Fruit fly (Drosophila melanogaster) whole organism, embryonic: ENCODE data around the gene Vps2.

ENCODE experiments used
- Adf1 ChIP-seq: fragments of 200-800 bp; sonication (Bioruptor generic); IDR thresholded peaks from 2 replicates; pipeline ENCODE4 v1.3.6; 2022; ENCODE audit warnings: missing biosample characterization, missing genetic modification characterization
- Awh ChIP-seq: fragments of 200-800 bp; sonication (Bioruptor generic); IDR thresholded peaks from 2 replicates; pipeline ENCODE4, ENCODE4 v1.3.6; 2022; ENCODE audit warnings: missing biosample characterization, missing genetic modification characterization
- C15 ChIP-seq: fragments of 200-800 bp; sonication (Bioruptor generic); IDR thresholded peaks from 3 replicates; pipeline ENCODE4 v1.3.6; 2022; ENCODE audit warnings: missing biosample characterization, missing genetic modification characterization
- CG10979 ChIP-seq: fragments of 200-800 bp; sonication (Bioruptor generic); optimal IDR thresholded peaks from 2 replicates; lab custom pipeline; 2018; ENCODE audit warnings: missing biosample characterization, mild to moderate bottlenecking, missing genetic modification characterization, moderate library complexity
- CG11723 ChIP-seq: fragments of 200-800 bp; sonication (Bioruptor generic); optimal IDR thresholded peaks from 2 replicates; lab custom pipeline; 2017; ENCODE audit warnings: missing biosample characterization, mild to moderate bottlenecking, missing genetic modification characterization
- CG15011 ChIP-seq: fragments of 200-800 bp; sonication (Bioruptor generic); optimal IDR thresholded peaks from 3 replicates; lab custom pipeline; 2018; ENCODE audit warnings: missing biosample characterization, mild to moderate bottlenecking, missing genetic modification characterization
- CG17385 ChIP-seq: fragments of 200-800 bp; sonication (Bioruptor generic); optimal IDR thresholded peaks from 3 replicates; lab custom pipeline; 2018; ENCODE audit warnings: missing biosample characterization, mild to moderate bottlenecking, missing genetic modification characterization
- CG2120 ChIP-seq: fragments of 200-800 bp; sonication (Bioruptor generic); optimal IDR thresholded peaks from 3 replicates; lab custom pipeline; 2016; ENCODE audit warnings: missing biosample characterization, missing genetic modification characterization
- CG3065 ChIP-seq: fragments of 200-800 bp; sonication (Bioruptor generic); optimal IDR thresholded peaks from 2 replicates; lab custom pipeline; 2016; ENCODE audit warnings: missing biosample characterization, missing genetic modification characterization
- CG31224 ChIP-seq: fragments of 200-800 bp; sonication (Bioruptor generic); IDR thresholded peaks from 2 replicates; pipeline ENCODE4 v1.3.6; 2022; ENCODE audit warnings: missing biosample characterization, missing genetic modification characterization
- CG31441 ChIP-seq: fragments of 200-800 bp; sonication (Bioruptor generic); IDR thresholded peaks from 2 replicates; pipeline ENCODE4 v1.3.6; 2022; ENCODE audit warnings: missing biosample characterization, missing genetic modification characterization
- CG32532 ChIP-seq: fragments of 200-800 bp; sonication (Bioruptor generic); IDR thresholded peaks from 2 replicates; pipeline ENCODE4 v1.3.6; 2022; ENCODE audit warnings: missing biosample characterization, missing genetic modification characterization
- CG3281 ChIP-seq: fragments of 200-800 bp; sonication (Bioruptor generic); optimal IDR thresholded peaks from 3 replicates; lab custom pipeline; 2017; ENCODE audit warnings: missing biosample characterization, mild to moderate bottlenecking, missing genetic modification characterization
- CG4328 ChIP-seq: fragments of 200-800 bp; sonication (Bioruptor generic); optimal IDR thresholded peaks from 3 replicates; lab custom pipeline; 2017; ENCODE audit warnings: missing biosample characterization, missing genetic modification reagents, missing genetic modification characterization
- CG6854 ChIP-seq: fragments of 200-800 bp; sonication (Bioruptor generic); optimal IDR thresholded peaks from 3 replicates; lab custom pipeline; 2017; ENCODE audit warnings: missing biosample characterization, mild to moderate bottlenecking, missing genetic modification characterization
- CG7928 ChIP-seq: fragments of 200-800 bp; sonication (Bioruptor generic); optimal IDR thresholded peaks from 2 replicates; lab custom pipeline; 2017; ENCODE audit warnings: missing biosample characterization, mild to moderate bottlenecking, missing genetic modification characterization
- CG8765 ChIP-seq: fragments of 200-800 bp; sonication (Bioruptor generic); IDR thresholded peaks from 2 replicates; pipeline ENCODE4 v1.3.6; 2022; ENCODE audit warnings: missing biosample characterization, missing genetic modification characterization
- D ChIP-seq, 2 experiments: fragments of 200-800 bp in 1 of 2; fragments of >200 bp in 1 of 2; sonication (Bioruptor generic) in 1 of 2; optimal IDR thresholded peaks; 2 replicates in 1 of 2; 3 replicates in 1 of 2; lab custom pipeline; 2017; ENCODE audit warnings: mild to moderate bottlenecking in 1 of 2, missing biosample characterization in 1 of 2, missing genetic modification characterization in 1 of 2, missing genetic modification reagents in 1 of 2
- Doc3 ChIP-seq: fragments of 200-800 bp; sonication (Bioruptor generic); IDR thresholded peaks from 3 replicates; pipeline ENCODE4 v1.3.6; 2022; ENCODE audit warnings: missing biosample characterization, missing genetic modification characterization; ENCODE audit not compliant: partially characterized antibody
- Dref ChIP-seq: fragments of 200-800 bp; sonication (Bioruptor generic); IDR thresholded peaks from 2 replicates; pipeline ENCODE4 v1.3.6; 2022; ENCODE audit warnings: missing biosample characterization, missing genetic modification characterization
- Ets65A ChIP-seq: fragments of 200-800 bp; sonication (Bioruptor generic); peaks from one replicate; lab custom pipeline; 2016; ENCODE audit warnings: missing biosample characterization, missing genetic modification characterization
- Hr3 ChIP-seq: fragments of 200-800 bp; sonication (Bioruptor generic); optimal IDR thresholded peaks from 3 replicates; lab custom pipeline; 2016; ENCODE audit warnings: missing biosample characterization, missing genetic modification characterization
- Mrtf ChIP-seq: fragments of 200-800 bp; sonication (Bioruptor generic); IDR thresholded peaks from 3 replicates; pipeline ENCODE4 v1.3.6; 2022; ENCODE audit warnings: missing biosample characterization, missing genetic modification characterization
- Oli ChIP-seq: fragments of 200-800 bp; sonication (Bioruptor generic); optimal IDR thresholded peaks from 2 replicates; lab custom pipeline; 2018; ENCODE audit warnings: missing biosample characterization, mild to moderate bottlenecking, missing genetic modification characterization, moderate library complexity
- Ptx1 ChIP-seq: fragments of 200-800 bp; sonication (Bioruptor generic); IDR thresholded peaks from 2 replicates; pipeline ENCODE4 v1.3.6; 2022; ENCODE audit warnings: missing biosample characterization, missing genetic modification characterization
- TFAM ChIP-seq: fragments of 200-800 bp; sonication (Bioruptor generic); optimal IDR thresholded peaks from 2 replicates; lab custom pipeline; 2017; ENCODE audit warnings: missing biosample characterization, missing genetic modification characterization, inconsistent platforms
- Xbp1 ChIP-seq: fragments of 200-800 bp; sonication (Bioruptor generic); optimal IDR thresholded peaks from 3 replicates; lab custom pipeline; 2016; ENCODE audit warnings: missing biosample characterization, mild to moderate bottlenecking, missing genetic modification characterization
- ara ChIP-seq: fragments of 200-800 bp; sonication (Bioruptor generic); IDR thresholded peaks from 2 replicates; pipeline ENCODE4 v1.3.6; 2022; ENCODE audit warnings: missing biosample characterization, missing genetic modification characterization
- da ChIP-seq: fragments of 200-800 bp; sonication (Bioruptor generic); optimal IDR thresholded peaks from 2 replicates; lab custom pipeline; 2016; ENCODE audit warnings: missing biosample characterization, missing genetic modification characterization
- eyg ChIP-seq: fragments of 200-800 bp; sonication (Bioruptor generic); optimal IDR thresholded peaks from 3 replicates; lab custom pipeline; 2016; ENCODE audit warnings: missing biosample characterization, missing genetic modification characterization
- gem ChIP-seq: fragments of 200-800 bp; sonication (Bioruptor generic); optimal IDR thresholded peaks from 2 replicates; lab custom pipeline; 2019; ENCODE audit warnings: missing biosample characterization, mild to moderate bottlenecking, missing genetic modification characterization, moderate library complexity
- h ChIP-seq: fragments of >200 bp; optimal IDR thresholded peaks from 2 replicates; lab custom pipeline; 2017
- hkb ChIP-seq, 2 experiments: fragments of 200-800 bp in 1 of 2; fragments of >200 bp in 1 of 2; sonication (Bioruptor generic) in 1 of 2; IDR thresholded peaks in 1 of 2; optimal IDR thresholded peaks in 1 of 2; 2 replicates each; pipeline versions ENCODE4 v1.3.6 to Lab custom; 2017 to 2022; ENCODE audit warnings: missing biosample characterization in 1 of 2, missing genetic modification characterization in 1 of 2
- inv ChIP-seq: fragments of 200-800 bp; sonication (Bioruptor generic); IDR thresholded peaks from 2 replicates; pipeline ENCODE4 v1.3.6; 2022; ENCODE audit warnings: missing biosample characterization, missing genetic modification characterization; ENCODE audit not compliant: partially characterized antibody
- lilli ChIP-seq: fragments of 200-800 bp; sonication (Bioruptor generic); optimal IDR thresholded peaks from 3 replicates; lab custom pipeline; 2016; ENCODE audit warnings: missing biosample characterization, missing genetic modification characterization
- lmd ChIP-seq: fragments of 200-800 bp; sonication (Bioruptor generic); IDR thresholded peaks from 2 replicates; pipeline ENCODE4 v1.3.6; 2022; ENCODE audit warnings: missing biosample characterization, missing genetic modification characterization
- mam ChIP-seq: fragments of 200-800 bp; sonication (Bioruptor generic); optimal IDR thresholded peaks from 3 replicates; lab custom pipeline; 2016; ENCODE audit warnings: missing biosample characterization, missing genetic modification characterization
- nerfin-1 ChIP-seq: fragments of 200-800 bp; sonication (Bioruptor generic); optimal IDR thresholded peaks from 3 replicates; lab custom pipeline; 2019; ENCODE audit warnings: missing biosample characterization, mild to moderate bottlenecking, missing genetic modification characterization, moderate library complexity
- nerfin-2 ChIP-seq: fragments of 200-800 bp; sonication (Bioruptor generic); IDR thresholded peaks from 2 replicates; pipeline ENCODE4 v1.3.6; 2022; ENCODE audit warnings: missing biosample characterization, missing genetic modification characterization; ENCODE audit not compliant: partially characterized antibody
- odd ChIP-seq: fragments of 200-800 bp; sonication (Bioruptor generic); optimal IDR thresholded peaks from 2 replicates; lab custom pipeline; 2017; ENCODE audit warnings: missing biosample characterization, mild to moderate bottlenecking, missing genetic modification characterization
- org-1 ChIP-seq: fragments of 200-800 bp; sonication (Bioruptor generic); optimal IDR thresholded peaks from 2 replicates; lab custom pipeline; 2017; ENCODE audit warnings: missing biosample characterization, missing genetic modification characterization
- psq ChIP-seq: fragments of 200-800 bp; sonication (Bioruptor generic); optimal IDR thresholded peaks from 2 replicates; lab custom pipeline; 2017; ENCODE audit warnings: missing biosample characterization, missing genetic modification characterization
- pum ChIP-seq: fragments of 200-800 bp; sonication (Bioruptor generic); optimal IDR thresholded peaks from 2 replicates; lab custom pipeline; 2016; ENCODE audit warnings: missing biosample characterization, missing genetic modification characterization
- run ChIP-seq: fragments of 200-800 bp; sonication (Bioruptor generic); optimal IDR thresholded peaks from 3 replicates; lab custom pipeline; 2018; ENCODE audit warnings: missing biosample characterization, mild to moderate bottlenecking, missing genetic modification characterization
- sens ChIP-seq: fragments of 200-800 bp; sonication (Bioruptor generic); peaks from one replicate; lab custom pipeline; 2016; ENCODE audit warnings: missing biosample characterization, missing genetic modification characterization
- sr ChIP-seq: fragments of 200-800 bp; sonication (Bioruptor generic); IDR thresholded peaks from 3 replicates; pipeline ENCODE4 v1.3.6; 2022; ENCODE audit warnings: missing biosample characterization, missing genetic modification characterization
- usp ChIP-seq: fragments of >200 bp; optimal IDR thresholded peaks from 2 replicates; lab custom pipeline; 2017; ENCODE audit warnings: missing biosample characterization, missing genetic modification characterization
- wdn ChIP-seq: fragments of 200-800 bp; sonication (Bioruptor generic); IDR thresholded peaks from 2 replicates; pipeline ENCODE4 v1.3.6; 2022; ENCODE audit warnings: missing biosample characterization, missing genetic modification characterization
- zfh2 ChIP-seq: fragments of 200-800 bp; sonication (Bioruptor generic); optimal IDR thresholded peaks from 2 replicates; lab custom pipeline; 2016; ENCODE audit warnings: missing biosample characterization, missing genetic modification characterization

Vps2 gene

DNA sequence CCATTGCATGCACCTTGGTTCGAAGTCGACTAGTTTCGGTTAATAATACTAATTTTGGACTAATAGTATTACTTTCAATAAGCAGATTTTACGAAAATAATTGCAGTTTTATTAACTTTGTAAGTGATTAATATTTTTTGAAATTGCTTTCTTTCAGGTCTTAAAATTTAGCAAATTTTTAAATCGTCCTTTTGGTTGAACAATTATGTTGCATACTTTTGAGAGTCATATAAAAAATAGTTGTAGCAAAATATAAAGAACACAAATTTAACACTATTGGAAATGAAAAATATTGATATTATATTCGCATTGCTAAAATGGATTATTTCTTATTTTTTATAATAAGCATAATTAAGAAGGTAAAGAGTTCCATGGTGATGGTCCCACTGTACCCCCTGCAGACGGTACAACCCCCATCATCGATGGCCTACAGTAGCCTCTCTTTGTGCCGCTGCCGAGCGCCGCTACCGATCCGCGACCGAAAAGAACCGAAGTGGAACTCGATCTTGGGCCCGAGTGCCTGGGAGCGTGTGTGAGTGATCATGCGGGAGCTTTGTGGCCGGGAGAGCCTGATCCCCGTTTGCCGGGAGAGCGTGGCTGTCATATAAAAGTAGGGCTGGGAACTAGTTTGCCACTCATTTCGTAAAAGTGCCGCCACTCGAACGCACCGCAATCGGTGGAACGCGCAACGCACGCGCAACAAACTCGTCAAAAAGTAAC lies 31.3 kb upstream of the Vps2 start (continued):
- peak; percentile 87 for TF ChIP-seq CG6854
- peak; percentile 95 for TF ChIP-seq nerfin-1 (tag; lab: Kevin White, UChicago)
- TF ChIP-seq mam (GFP tag; lab: Kevin White, UChicago) = peak; percentile 86
- TF ChIP-seq CG17385 (GFP tag; lab: Kevin White, UChicago) = peak; percentile 92
- peak; percentile 95 for TF ChIP-seq Xbp1 (GFP tag; lab: Kevin White, UChicago)
- no peak for TF ChIP-seq usp
- TF ChIP-seq CG11723 = peak; percentile 95
- TF ChIP-seq CG31224 (GFP tag; lab: Robert Waterston, UW) = peak; percentile 61
- TF ChIP-seq CG10979 (tag; lab: Kevin White, UChicago) = peak; percentile 98
- TF ChIP-seq pum (GFP tag; lab: Kevin White, UChicago) = peak; percentile 88
- TF ChIP-seq lmd = peak; percentile 92
- TF ChIP-seq Hr3 (GFP tag; lab: Kevin White, UChicago) = peak; percentile 97
- no peak for TF ChIP-seq hkb (optimal IDR thresholded peaks at IDR 0.05; lab: Kevin White, UChicago)
- TF ChIP-seq hkb (GFP tag; IDR thresholded peaks at IDR 0.05; lab: Robert Waterston, UW) = peak; percentile 78
- peak; percentile 12; the same call in 1 of the 2 replicates for TF ChIP-seq Awh (GFP tag; lab: Robert Waterston, UW)
- TF ChIP-seq wdn = peak; percentile 70
- peak; percentile 92 for TF ChIP-seq CG4328
- TF ChIP-seq sr (GFP tag; lab: Robert Waterston, UW) = no peak
- TF ChIP-seq Dref (GFP tag; lab: Robert Waterston, UW) = no peak
- peak; percentile 32; the same call in 1 of the 2 replicates for TF ChIP-seq inv (GFP tag; lab: Robert Waterston, UW)
- no peak for TF ChIP-seq D (optimal IDR thresholded peaks at IDR 0.05; lab: Kevin White, UChicago)
- TF ChIP-seq D (GFP tag; optimal IDR thresholded peaks at IDR 0.05; lab: Kevin White, UChicago) = peak; percentile 98
- TF ChIP-seq zfh2 (GFP tag; lab: Kevin White, UChicago) = peak; percentile 51
- peak; percentile 77 for TF ChIP-seq TFAM
- TF ChIP-seq nerfin-2 (GFP tag; lab: Robert Waterston, UW) = no peak
- peak; percentile 82 for TF ChIP-seq CG32532 (GFP tag; lab: Robert Waterston, UW)
- peak; percentile 83 for TF ChIP-seq CG3065 (GFP tag; lab: Kevin White, UChicago)
- peak; percentile 66 for TF ChIP-seq Ets65A (GFP tag; lab: Kevin White, UChicago)
- peak; percentile 93 for TF ChIP-seq CG15011 (GFP tag; lab: Kevin White, UChicago)
- TF ChIP-seq Doc3 = peak; percentile 44; the same call in 2 of the 3 replicates
- no peak; the same call in none of the 2 replicates for TF ChIP-seq CG8765 (GFP tag; lab: Robert Waterston, UW)
- peak; percentile 50 for TF ChIP-seq eyg (GFP tag; lab: Kevin White, UChicago)
- 0 out of 3 replicates have a peak, but pooled peaks have one; percentile 47 for TF ChIP-seq C15 (GFP tag; lab: Robert Waterston, UW)
- TF ChIP-seq lilli (GFP tag; lab: Kevin White, UChicago) = peak; percentile 90
- TF ChIP-seq Ptx1 (GFP tag; lab: Robert Waterston, UW) = peak; percentile 90
- TF ChIP-seq Adf1 = peak; percentile 9; the same call in 1 of the 2 replicates
- peak; percentile 75 for TF ChIP-seq psq (GFP tag; lab: Kevin White, UChicago)
- TF ChIP-seq CG2120 = peak; percentile 93
- TF ChIP-seq Mrtf = 0 out of 3 replicates have a peak, but pooled peaks have one; percentile 64
- TF ChIP-seq CG3281 (GFP tag; lab: Kevin White, UChicago) = peak; percentile 93
- TF ChIP-seq sens (GFP tag; lab: Kevin White, UChicago) = peak; percentile 99
- TF ChIP-seq CG7928 (GFP tag; lab: Kevin White, UChicago) = peak; percentile 67
- TF ChIP-seq h (lab: Kevin White, UChicago) = no peak
- TF ChIP-seq ara (GFP tag; lab: Robert Waterston, UW) = peak; percentile 83
- TF ChIP-seq org-1 (GFP tag; lab: Kevin White, UChicago) = peak; percentile 95
- TF ChIP-seq odd = peak; percentile 97
- peak; percentile 86 for TF ChIP-seq run (tag; lab: Kevin White, UChicago)
- peak; percentile 97 for TF ChIP-seq Oli
- TF ChIP-seq CG31441 (GFP tag; lab: Robert Waterston, UW) = peak; percentile 99
- peak; percentile 87 for TF ChIP-seq da (GFP tag; lab: Kevin White, UChicago)
- peak; percentile 98 for TF ChIP-seq gem
